Fruit fly (Drosophila melanogaster) whole organism, larva: ENCODE results near the gene AstA.
A peak's percentile ranks its signal among the peaks of the same experiment; 100 is the strongest.

ENCODE experiments used
- noc ChIP-seq: fragments of 200-800 bp; sonication (Bioruptor generic); optimal IDR thresholded peaks from 3 replicates; lab custom pipeline; 2019; ENCODE audit warnings: missing biosample characterization, mild to moderate bottlenecking, missing genetic modification characterization, moderate library complexity

Gene AstA

DNA sequence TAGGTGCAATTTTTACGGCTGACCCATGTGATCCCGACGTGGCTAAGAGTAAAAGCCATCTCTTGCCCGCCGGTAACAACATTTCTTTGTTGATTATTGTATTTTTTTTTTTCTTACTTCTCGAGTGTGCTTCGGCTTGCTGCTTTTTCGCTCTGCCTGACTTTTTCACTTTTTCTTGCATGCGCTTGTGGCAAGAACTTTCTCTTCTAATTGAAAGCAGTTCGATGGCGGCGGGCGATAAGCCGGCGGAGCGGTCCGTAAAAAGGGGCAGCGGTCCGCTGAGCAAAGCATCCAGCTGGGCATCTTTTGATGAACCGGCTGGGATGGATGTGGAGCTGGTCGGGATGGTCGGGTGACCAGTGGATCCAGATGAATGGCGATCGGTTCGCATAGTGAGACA is 8.1 kb upstream of the AstA start:
- no peak for TF ChIP-seq noc (tag; lab: Kevin White, UChicago)

DNA sequence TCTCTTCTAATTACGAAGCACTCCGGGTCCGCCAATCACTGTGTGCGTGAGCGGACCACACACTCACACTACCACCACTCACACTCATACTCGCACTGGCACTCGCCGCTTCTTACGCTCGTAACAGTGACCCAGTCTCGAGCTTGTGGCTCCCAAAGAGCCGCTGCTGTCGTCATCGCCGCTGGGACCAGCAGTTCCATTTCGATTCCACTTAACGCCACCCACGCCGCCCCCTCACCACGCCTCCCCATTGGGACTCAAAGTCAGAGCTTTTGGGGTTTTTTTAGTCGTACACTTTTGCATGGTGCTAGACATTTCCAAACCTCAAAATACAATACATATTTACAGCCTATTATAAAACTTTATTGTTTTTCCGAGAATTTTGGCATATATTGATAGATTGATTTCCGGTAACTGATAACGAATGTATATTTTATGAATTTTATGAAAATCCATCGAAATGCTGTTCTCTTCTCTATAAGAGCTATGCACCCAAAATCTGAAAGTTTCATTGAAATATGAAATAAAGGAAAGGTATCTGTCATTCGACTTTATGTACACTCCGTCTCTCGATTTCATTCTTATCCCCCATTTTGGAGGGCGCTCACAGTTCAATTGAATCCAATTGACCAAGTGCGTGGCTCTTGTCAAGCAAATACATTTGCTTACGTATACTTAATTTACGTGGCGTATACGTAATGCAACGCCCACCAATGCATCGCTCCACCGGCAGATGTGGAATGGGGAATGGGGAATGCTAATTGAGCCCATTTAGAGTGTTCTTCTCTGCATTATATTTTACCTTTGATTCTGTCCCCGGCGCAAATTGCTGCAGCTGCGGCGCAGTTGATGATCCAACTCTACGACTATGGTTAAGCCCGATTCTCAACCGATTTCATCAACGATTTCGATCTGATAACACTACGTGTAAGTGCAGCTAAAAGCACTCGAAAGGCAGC is 6.7 kb upstream of the AstA start, which contains the start of gene CG42331:
CG42331 (plus strand) TSS at position 909 of the 959 bp plus-strand sequence.
- peak; percentile 69 for TF ChIP-seq noc (tag; lab: Kevin White, UChicago)

DNA sequence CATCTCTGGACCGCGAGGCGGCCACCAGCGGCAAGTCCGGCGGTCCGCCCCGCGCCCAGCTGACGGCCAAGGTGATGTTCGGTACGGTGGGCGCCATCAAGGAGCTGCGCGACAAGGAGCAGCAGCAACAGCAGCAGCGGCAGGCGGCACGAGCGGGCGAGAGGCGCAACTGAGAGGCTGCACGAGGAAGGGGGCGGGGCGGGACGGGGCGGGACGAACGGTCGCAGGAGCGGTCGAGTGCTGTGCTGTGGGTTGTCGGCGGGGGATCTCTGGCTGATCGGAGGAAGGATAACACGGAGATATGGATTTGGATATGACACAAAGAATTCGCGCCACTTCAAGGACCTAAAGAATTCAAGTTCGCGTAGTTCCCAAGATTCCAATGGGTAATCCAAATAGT is 4.7 kb upstream of the AstA start:
- TF ChIP-seq noc (tag; lab: Kevin White, UChicago), result no peak

DNA sequence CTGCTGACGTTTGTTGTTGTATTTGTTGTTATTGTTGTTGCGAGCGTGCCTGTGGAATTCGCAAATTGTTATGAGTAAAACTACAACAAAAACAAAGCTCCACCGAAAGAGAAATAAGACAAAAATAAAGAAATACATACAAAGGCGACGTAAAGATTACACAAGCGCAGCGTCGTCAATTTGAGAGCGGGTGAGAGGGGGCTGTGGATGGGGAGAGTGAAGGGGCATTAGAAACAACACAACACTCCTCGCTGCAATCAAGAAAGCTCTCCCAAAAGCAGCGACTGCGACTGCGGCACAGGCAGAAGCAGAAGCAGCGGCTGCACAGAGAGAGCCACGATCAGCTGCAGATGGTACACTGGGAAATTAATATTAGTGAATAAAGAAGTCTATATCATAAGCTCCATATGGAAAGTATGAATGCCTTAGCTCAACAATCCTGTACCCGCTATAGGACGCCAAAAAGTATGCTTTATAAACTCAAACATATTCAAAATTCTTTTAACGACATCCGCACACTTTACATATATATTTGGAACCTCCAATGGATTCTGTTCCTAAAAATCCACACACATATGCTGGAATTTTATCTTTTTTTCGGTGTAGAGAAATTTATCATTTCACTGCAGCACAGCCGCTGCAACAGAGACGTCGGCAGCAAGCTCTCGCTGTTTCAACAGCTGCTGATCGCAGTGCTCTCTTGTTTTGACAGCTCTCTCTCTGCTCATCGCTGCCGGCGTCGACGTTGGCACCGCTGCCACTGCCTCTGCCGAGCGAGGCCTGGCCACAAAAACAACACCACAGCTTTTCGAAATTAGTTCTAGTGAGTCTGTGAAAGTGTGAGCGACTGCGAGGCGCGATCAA is 3.9 kb upstream of the AstA start, which contains the start of gene CG13631:
CG13631 (plus strand) TSS at position 814 of the 864 bp plus-strand sequence.
- peak; percentile 32 for TF ChIP-seq noc (tag; lab: Kevin White, UChicago)

DNA sequence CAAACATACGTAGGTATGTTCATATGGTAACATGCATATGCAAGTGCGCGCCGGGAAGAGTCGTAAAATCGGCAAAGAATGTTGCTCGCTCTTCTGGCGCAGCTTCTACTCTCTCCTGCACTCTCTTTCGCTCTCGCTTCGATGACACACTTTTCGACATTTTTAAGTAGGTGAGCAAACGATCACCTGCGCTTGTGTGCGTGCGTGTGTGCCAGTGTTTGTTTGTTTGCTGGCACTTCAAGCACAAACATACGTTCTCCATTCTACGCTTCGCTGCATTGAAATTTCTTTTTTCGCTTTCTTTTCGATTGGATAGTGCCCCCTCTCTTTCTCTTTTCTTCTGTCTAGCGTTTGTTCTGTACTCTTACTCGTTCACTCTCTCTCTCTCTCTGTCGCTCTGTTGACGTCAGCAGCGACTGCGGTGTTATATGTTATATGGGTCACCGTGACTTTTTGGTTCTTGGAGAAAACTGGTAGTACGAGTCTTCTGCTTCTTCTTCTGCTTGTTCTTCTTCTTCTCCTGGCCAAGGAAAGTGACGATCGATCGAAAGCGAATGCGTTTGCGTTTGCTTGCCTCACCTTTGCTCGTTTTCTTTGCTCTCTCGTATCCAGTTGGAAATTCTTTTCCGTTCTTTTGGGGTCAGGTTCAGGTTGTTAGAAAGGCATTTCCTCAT is 2.9 kb upstream of the AstA start:
- no peak for TF ChIP-seq noc (tag; lab: Kevin White, UChicago)

DNA sequence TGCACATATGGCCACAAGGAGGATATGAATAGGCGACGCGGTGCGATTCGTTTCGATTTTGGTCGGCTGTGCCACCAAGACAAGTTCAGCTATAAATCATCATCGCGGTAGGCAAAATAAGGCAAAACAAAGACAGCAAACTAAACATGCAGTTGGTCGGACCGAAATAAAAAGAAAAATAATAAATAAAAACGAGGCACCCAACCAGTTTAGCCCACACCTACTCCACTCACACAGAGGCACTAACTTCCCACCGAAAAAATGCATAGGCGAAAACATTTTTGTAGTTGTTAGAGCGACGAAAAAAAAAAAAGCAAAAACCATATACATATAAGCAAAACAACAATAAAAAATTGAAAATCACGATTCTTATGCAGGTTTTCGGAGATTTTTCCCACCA is 1.8 kb upstream of the AstA start:
- no peak for TF ChIP-seq noc (tag; lab: Kevin White, UChicago)

DNA sequence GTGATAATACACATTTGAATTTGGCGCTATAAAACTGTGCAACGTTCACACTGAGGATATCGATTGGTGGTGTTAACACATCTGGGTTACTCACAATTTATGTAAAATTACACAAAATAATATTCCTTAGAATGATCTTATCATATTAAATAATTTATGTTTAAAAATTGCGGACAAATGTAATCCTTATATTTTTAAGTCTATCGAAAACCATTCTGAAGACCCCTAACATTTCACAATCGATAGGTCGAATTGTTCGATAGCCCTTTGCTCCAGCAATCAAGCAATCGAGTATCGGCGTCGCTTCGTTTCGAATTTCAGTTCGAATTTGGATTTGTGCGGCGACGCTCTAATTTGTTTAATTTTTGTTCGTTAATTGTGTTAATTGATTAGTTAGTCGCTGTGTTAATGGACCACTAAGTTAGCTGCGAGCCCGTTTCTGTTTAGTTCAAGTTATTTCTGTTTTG is 11.3 kb downstream of the AstA start, which contains the start of gene asp:
asp (plus strand) TSS at position 289 of the 467 bp plus-strand sequence.
- TF ChIP-seq noc (tag; lab: Kevin White, UChicago), result no peak

DNA sequence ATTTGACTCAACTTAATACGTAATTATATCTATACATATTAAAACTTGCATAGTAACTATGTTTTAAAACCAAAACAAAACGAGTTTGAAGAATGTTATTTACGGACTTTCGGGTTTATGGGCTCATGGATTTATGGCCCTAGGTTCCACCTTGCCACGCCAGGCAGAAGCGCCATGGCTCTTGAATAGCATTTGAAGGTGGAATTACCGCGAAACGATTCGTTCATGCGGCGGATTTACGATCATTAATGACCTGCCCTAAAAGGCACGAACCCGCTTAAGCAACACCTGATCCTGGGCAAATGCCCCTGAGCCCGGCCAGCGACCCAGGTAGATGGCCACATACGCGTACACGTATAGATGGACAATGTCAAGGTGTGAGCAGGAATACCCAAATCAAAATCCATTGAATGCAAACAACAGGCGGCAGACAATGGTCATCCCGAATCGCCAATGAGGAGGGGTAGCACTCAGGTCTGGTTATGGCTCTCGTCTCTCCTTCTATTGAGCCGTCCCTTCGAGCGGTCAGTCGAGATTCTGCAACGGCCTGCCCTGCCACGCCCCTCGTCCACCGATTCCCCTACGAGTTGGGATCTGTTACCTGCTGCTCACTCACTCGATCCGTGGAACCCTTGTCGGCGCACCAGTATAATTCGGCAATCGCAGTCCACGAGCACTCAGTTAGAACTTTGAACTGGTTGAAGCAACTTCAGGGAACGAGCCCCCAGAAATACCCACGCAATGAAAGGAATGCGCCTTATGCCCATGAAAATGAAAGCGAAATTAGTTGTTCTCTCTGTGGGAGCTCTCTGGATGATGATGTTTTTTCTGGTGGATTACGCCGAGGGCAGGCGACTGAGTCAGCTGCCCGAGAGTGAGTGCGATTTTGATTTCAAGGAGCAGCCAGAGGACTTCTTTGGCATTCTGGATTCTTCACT is 15.5 kb downstream of the AstA start, which contains the start of gene tld:
tld (plus strand) TSS at position 677 of the 938 bp plus-strand sequence.
- TF ChIP-seq noc (tag; lab: Kevin White, UChicago), result no peak

DNA sequence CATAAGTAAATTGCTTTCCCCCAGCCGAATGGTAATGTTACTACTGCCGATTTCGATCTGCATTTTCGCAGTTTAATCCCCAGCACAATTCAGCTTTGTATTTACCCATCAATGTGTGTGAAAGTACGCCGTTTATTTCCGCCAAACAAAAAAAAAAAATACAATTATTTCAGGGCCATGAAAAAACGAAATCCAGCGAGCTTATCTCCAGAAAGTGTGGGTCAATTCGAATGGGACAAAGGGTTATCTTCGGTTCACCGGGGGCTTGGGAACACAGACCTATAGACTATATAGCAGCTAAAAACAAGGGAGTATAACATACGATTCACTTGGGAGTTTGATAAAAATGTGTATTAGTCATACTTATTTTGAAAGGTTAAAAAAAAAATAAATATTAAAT is 37.8 kb downstream of the AstA start:
- TF ChIP-seq noc (tag; lab: Kevin White, UChicago), result no peak

DNA sequence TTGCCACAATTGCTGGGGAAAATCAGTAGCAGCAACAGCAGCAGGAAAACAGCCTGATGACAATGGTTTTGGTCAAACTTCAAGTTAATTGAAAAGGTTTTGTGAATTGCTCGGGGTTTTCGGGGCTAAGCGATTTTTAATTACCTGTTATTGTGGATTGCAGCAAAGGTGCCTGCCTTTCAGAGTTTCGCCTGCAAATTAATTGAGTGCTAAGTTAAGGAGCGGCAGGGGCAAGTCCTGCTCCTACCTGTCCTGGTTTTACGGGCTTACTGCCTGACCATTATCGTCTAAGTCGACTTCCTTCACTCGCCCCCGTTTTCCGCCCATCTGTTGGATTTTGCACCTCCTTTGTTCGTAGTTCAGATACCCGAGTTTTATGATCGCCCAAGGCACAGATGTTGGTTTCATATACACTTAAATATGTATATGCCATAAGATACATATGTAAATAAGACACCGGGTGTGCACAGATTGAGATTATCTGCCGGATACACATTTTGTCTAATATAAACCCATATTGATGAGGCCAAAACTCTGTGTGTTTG is 38.5 kb downstream of the AstA start:
- no peak for TF ChIP-seq noc (tag; lab: Kevin White, UChicago)

DNA sequence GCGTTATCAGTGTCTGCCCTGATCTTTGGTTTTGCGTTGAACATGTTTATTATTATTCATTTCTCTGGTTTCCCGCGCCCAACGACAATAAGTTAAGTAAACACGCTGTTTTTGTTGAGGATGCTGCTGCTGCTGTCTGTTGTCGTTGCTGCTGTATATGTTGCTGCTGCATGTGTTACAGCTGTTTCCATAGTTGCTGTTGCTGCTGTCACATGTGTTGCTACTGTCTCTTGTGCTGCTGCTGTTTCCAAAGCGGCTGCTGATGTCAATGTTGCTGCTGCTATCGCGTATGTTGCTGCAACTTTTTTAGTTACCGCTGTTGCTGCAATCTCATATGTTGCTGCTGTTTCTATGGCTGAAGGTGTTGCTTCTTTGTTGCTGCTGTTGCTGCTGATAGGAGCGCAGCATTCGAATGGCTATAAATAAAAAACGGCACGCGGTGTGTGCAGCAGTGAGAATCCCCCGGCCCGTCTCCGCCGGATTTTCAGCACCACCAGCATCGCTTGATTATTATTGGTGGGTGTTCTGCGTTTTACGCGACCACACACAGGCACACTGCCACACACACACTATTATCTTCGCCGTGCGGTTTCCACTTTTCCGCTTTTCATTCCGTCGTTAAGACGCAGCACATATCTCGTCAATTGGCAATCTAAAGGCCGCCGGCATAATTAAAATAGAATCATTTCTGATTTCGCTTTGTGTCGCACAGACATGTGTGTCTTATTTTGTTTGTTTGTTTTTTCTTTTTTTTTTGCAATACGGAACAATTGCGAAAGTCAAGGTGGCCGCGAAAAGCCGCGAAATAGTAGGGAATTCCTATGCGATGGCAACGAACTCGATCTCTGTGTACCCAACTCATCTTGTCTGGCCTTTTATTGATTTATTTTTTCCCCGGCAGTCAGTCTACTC is 44.2 kb downstream of the AstA start:
- TF ChIP-seq noc (tag; lab: Kevin White, UChicago), result no peak
